Fruit fly (Drosophila melanogaster) whole organism, embryonic: ENCODE measurements around the gene CG11458.

Source experiments
- Antp ChIP-seq: fragments of 200-800 bp; sonication (Bioruptor generic); optimal IDR thresholded peaks from 3 replicates; lab custom pipeline; 2016; ENCODE audit warnings: missing biosample characterization, missing genetic modification characterization
- Bdp1 ChIP-seq: fragments of 200-800 bp; sonication (Bioruptor generic); optimal IDR thresholded peaks from 3 replicates; lab custom pipeline; 2016; ENCODE audit warnings: missing biosample characterization, missing genetic modification characterization
- Bgb ChIP-seq: fragments of 200-800 bp; sonication (Bioruptor generic); IDR thresholded peaks from 2 replicates; pipeline ENCODE4 v1.3.6; 2022; ENCODE audit warnings: missing biosample characterization, missing genetic modification characterization; ENCODE audit not compliant: partially characterized antibody
- CG11247 ChIP-seq: fragments of 200-800 bp; sonication (Bioruptor generic); IDR thresholded peaks from 2 replicates; pipeline ENCODE4 v1.3.6; 2022; ENCODE audit warnings: missing biosample characterization, missing genetic modification characterization
- CG11398 ChIP-seq: fragments of 200-800 bp; sonication (Bioruptor generic); optimal IDR thresholded peaks from 2 replicates; lab custom pipeline; 2016; ENCODE audit warnings: missing biosample characterization, missing genetic modification characterization
- CG11504 ChIP-seq: fragments of 200-800 bp; sonication (Bioruptor generic); optimal IDR thresholded peaks from 3 replicates; lab custom pipeline; 2019; ENCODE audit warnings: missing biosample characterization, mild to moderate bottlenecking, missing genetic modification characterization, moderate library complexity
- CG11696 ChIP-seq: fragments of 200-800 bp; sonication (Bioruptor generic); IDR thresholded peaks from 2 replicates; pipeline ENCODE4 v1.3.6; 2022; ENCODE audit warnings: missing biosample characterization, missing genetic modification characterization
- CG12155 ChIP-seq: fragments of 200-800 bp; sonication (Bioruptor generic); optimal IDR thresholded peaks from 3 replicates; lab custom pipeline; 2016; ENCODE audit warnings: missing biosample characterization, missing genetic modification characterization
- CG13287 ChIP-seq: fragments of 200-800 bp; sonication (Bioruptor generic); IDR thresholded peaks from 2 replicates; pipeline ENCODE4 v1.3.6; 2022; ENCODE audit warnings: missing biosample characterization, missing genetic modification characterization; ENCODE audit not compliant: partially characterized antibody
- CG13624 ChIP-seq: fragments of 200-800 bp; sonication (Bioruptor generic); optimal IDR thresholded peaks from 2 replicates; lab custom pipeline; 2016; ENCODE audit warnings: missing biosample characterization, missing genetic modification characterization
- CG15073 ChIP-seq: fragments of 200-800 bp; sonication (Bioruptor generic); optimal IDR thresholded peaks from 2 replicates; lab custom pipeline; 2016; ENCODE audit warnings: missing biosample characterization, missing genetic modification characterization
- CG17359 ChIP-seq: fragments of 200-800 bp; sonication (Bioruptor generic); optimal IDR thresholded peaks from 3 replicates; lab custom pipeline; 2018; ENCODE audit warnings: missing biosample characterization, mild to moderate bottlenecking, missing genetic modification characterization, moderate library complexity
- CG17568 ChIP-seq: fragments of 200-800 bp; sonication (Bioruptor generic); optimal IDR thresholded peaks from 2 replicates; lab custom pipeline; 2018; ENCODE audit warnings: missing biosample characterization, mild to moderate bottlenecking, missing genetic modification characterization, moderate library complexity
- CG3838 ChIP-seq: fragments of 200-800 bp; sonication (Bioruptor generic); optimal IDR thresholded peaks from 3 replicates; lab custom pipeline; 2016; ENCODE audit warnings: missing biosample characterization, missing genetic modification characterization
- CG43689 ChIP-seq: fragments of 200-800 bp; sonication (Bioruptor generic); IDR thresholded peaks from 2 replicates; pipeline ENCODE4 v1.3.6; 2022; ENCODE audit warnings: missing biosample characterization, missing genetic modification characterization
- CG4617 ChIP-seq: fragments of 200-800 bp; sonication (Bioruptor generic); optimal IDR thresholded peaks from 3 replicates; lab custom pipeline; 2016; ENCODE audit warnings: missing biosample characterization, missing genetic modification characterization, borderline replicate concordance
- CG7556 ChIP-seq: fragments of 200-800 bp; sonication (Bioruptor generic); optimal IDR thresholded peaks from 2 replicates; lab custom pipeline; 2017; ENCODE audit warnings: missing biosample characterization, mild to moderate bottlenecking, missing genetic modification characterization
- CG7786 ChIP-seq: fragments of 200-800 bp; sonication (Bioruptor generic); optimal IDR thresholded peaks from 2 replicates; lab custom pipeline; 2016; ENCODE audit warnings: missing biosample characterization, missing genetic modification characterization
- CG7839 ChIP-seq: fragments of 200-800 bp; sonication (Bioruptor generic); optimal IDR thresholded peaks from 3 replicates; lab custom pipeline; 2018; ENCODE audit warnings: missing biosample characterization, mild to moderate bottlenecking, missing genetic modification characterization, moderate library complexity
- CG7928 ChIP-seq: fragments of 200-800 bp; sonication (Bioruptor generic); optimal IDR thresholded peaks from 2 replicates; lab custom pipeline; 2017; ENCODE audit warnings: missing biosample characterization, mild to moderate bottlenecking, missing genetic modification characterization
- CG8281 ChIP-seq: fragments of 200-800 bp; sonication (Bioruptor generic); optimal IDR thresholded peaks from 2 replicates; lab custom pipeline; 2018; ENCODE audit warnings: missing biosample characterization, mild to moderate bottlenecking, missing genetic modification characterization, moderate library complexity
- CG8944 ChIP-seq: fragments of 200-800 bp; sonication (Bioruptor generic); optimal IDR thresholded peaks from 3 replicates; lab custom pipeline; 2016; ENCODE audit warnings: missing biosample characterization, missing genetic modification characterization
- CkIIα-i1 ChIP-seq: fragments of 200-800 bp; sonication (Bioruptor generic); IDR thresholded peaks from 2 replicates; pipeline ENCODE4 v1.3.6; 2022; ENCODE audit warnings: missing biosample characterization, missing genetic modification characterization
- D19B ChIP-seq: fragments of 200-800 bp; sonication (Bioruptor generic); optimal IDR thresholded peaks from 2 replicates; lab custom pipeline; 2017; ENCODE audit warnings: missing biosample characterization, mild to moderate bottlenecking, missing genetic modification characterization
- Eip74EF ChIP-seq, 2 experiments: fragments of 200-800 bp in 1 of 2; fragments of >200 bp in 1 of 2; sonication (Bioruptor generic) in 1 of 2; optimal IDR thresholded peaks; 2 replicates each; lab custom pipeline; 2017 to 2019; ENCODE audit warnings: missing biosample characterization in 2 of 2, missing genetic modification characterization in 2 of 2, mild to moderate bottlenecking in 1 of 2, moderate library complexity in 1 of 2
- Ets65A ChIP-seq: fragments of 200-800 bp; sonication (Bioruptor generic); peaks from one replicate; lab custom pipeline; 2016; ENCODE audit warnings: missing biosample characterization, missing genetic modification characterization
- GATAe ChIP-seq: fragments of 200-800 bp; sonication (Bioruptor generic); conservative IDR thresholded peaks from 2 replicates; pipeline ENCODE4 v1.3.6; 2022; ENCODE audit warnings: missing biosample characterization, missing genetic modification characterization
- HLH3B ChIP-seq: fragments of 200-800 bp; sonication (Bioruptor generic); IDR thresholded peaks from 2 replicates; pipeline ENCODE4 v1.3.6; 2022; ENCODE audit warnings: missing biosample characterization, missing genetic modification characterization
- HLH54F ChIP-seq: fragments of 200-800 bp; sonication (Bioruptor generic); optimal IDR thresholded peaks from 3 replicates; lab custom pipeline; 2016; ENCODE audit warnings: missing biosample characterization, missing genetic modification characterization
- Med ChIP-seq: fragments of 200-800 bp; sonication (Bioruptor generic); peaks from one replicate; lab custom pipeline; 2016; ENCODE audit warnings: missing biosample characterization, missing genetic modification characterization, mild to moderate bottlenecking, inconsistent platforms, moderate library complexity
- NK7.1 ChIP-seq: fragments of 200-800 bp; sonication (Bioruptor generic); optimal IDR thresholded peaks from 3 replicates; lab custom pipeline; 2016; ENCODE audit warnings: missing biosample characterization, missing genetic modification characterization
- Sry-β ChIP-seq: fragments of 200-800 bp; sonication (Bioruptor generic); optimal IDR thresholded peaks from 2 replicates; lab custom pipeline; 2018; ENCODE audit warnings: missing biosample characterization, mild to moderate bottlenecking, missing genetic modification characterization, moderate library complexity
- bbx ChIP-seq: fragments of 200-800 bp; sonication (Bioruptor generic); IDR thresholded peaks from 2 replicates; pipeline ENCODE4 v1.3.6; 2022; ENCODE audit warnings: missing biosample characterization, missing genetic modification characterization; ENCODE audit not compliant: partially characterized antibody
- exex ChIP-seq: fragments of 200-800 bp; sonication (Bioruptor generic); optimal IDR thresholded peaks from 4 replicates; lab custom pipeline; 2018; ENCODE audit warnings: missing biosample characterization, mild to moderate bottlenecking, missing genetic modification characterization, moderate library complexity
- fu2 ChIP-seq: fragments of 200-800 bp; sonication (Bioruptor generic); optimal IDR thresholded peaks from 2 replicates; lab custom pipeline; 2016; ENCODE audit warnings: missing biosample characterization, missing genetic modification characterization
- gem ChIP-seq: fragments of 200-800 bp; sonication (Bioruptor generic); optimal IDR thresholded peaks from 2 replicates; lab custom pipeline; 2019; ENCODE audit warnings: missing biosample characterization, mild to moderate bottlenecking, missing genetic modification characterization, moderate library complexity
- ham ChIP-seq: fragments of 200-800 bp; sonication (Bioruptor generic); IDR thresholded peaks from 2 replicates; pipeline ENCODE4 v1.3.6; 2022; ENCODE audit warnings: missing biosample characterization, missing genetic modification characterization
- kah ChIP-seq: fragments of 200-800 bp; sonication (Bioruptor generic); optimal IDR thresholded peaks from 2 replicates; lab custom pipeline; 2018; ENCODE audit warnings: missing biosample characterization, mild to moderate bottlenecking, missing genetic modification characterization
- lab ChIP-seq: fragments of 200-800 bp; sonication (Bioruptor generic); optimal IDR thresholded peaks from 3 replicates; lab custom pipeline; 2017; ENCODE audit warnings: missing biosample characterization, missing genetic modification characterization, mild to moderate bottlenecking, moderate library complexity, missing genetic modification reagents
- mirr ChIP-seq: fragments of 200-800 bp; sonication (Bioruptor generic); optimal IDR thresholded peaks from 3 replicates; lab custom pipeline; 2018; ENCODE audit warnings: missing biosample characterization, mild to moderate bottlenecking, missing genetic modification characterization
- mld ChIP-seq: fragments of 200-800 bp; sonication (Bioruptor generic); IDR thresholded peaks from 3 replicates; pipeline ENCODE4 v1.3.6; 2022; ENCODE audit warnings: missing biosample characterization, missing genetic modification characterization; ENCODE audit not compliant: partially characterized antibody
- psq ChIP-seq: fragments of 200-800 bp; sonication (Bioruptor generic); optimal IDR thresholded peaks from 2 replicates; lab custom pipeline; 2017; ENCODE audit warnings: missing biosample characterization, missing genetic modification characterization
- row ChIP-seq: fragments of 200-800 bp; sonication (Bioruptor generic); IDR thresholded peaks from 3 replicates; pipeline ENCODE4 v1.3.6; 2022; ENCODE audit warnings: missing biosample characterization, missing genetic modification characterization
- sens ChIP-seq: fragments of 200-800 bp; sonication (Bioruptor generic); peaks from one replicate; lab custom pipeline; 2016; ENCODE audit warnings: missing biosample characterization, missing genetic modification characterization
- seq ChIP-seq: fragments of 200-800 bp; sonication (Bioruptor generic); IDR thresholded peaks from 2 replicates; pipeline ENCODE4 v1.3.6; 2022; ENCODE audit warnings: missing biosample characterization, missing genetic modification characterization
- sob ChIP-seq: fragments of 200-800 bp; sonication (Bioruptor generic); IDR thresholded peaks from 2 replicates; pipeline ENCODE4 v1.3.6; 2022; ENCODE audit warnings: missing biosample characterization, missing genetic modification characterization
- sr ChIP-seq: fragments of 200-800 bp; sonication (Bioruptor generic); IDR thresholded peaks from 3 replicates; pipeline ENCODE4 v1.3.6; 2022; ENCODE audit warnings: missing biosample characterization, missing genetic modification characterization
- tio ChIP-seq: fragments of 200-800 bp; sonication (Bioruptor generic); optimal IDR thresholded peaks from 2 replicates; lab custom pipeline; 2017; ENCODE audit warnings: missing biosample characterization, missing genetic modification characterization, inconsistent platforms
- yki ChIP-seq: fragments of >200 bp; optimal IDR thresholded peaks from 3 replicates; lab custom pipeline; 2018

CG11458 gene

DNA sequence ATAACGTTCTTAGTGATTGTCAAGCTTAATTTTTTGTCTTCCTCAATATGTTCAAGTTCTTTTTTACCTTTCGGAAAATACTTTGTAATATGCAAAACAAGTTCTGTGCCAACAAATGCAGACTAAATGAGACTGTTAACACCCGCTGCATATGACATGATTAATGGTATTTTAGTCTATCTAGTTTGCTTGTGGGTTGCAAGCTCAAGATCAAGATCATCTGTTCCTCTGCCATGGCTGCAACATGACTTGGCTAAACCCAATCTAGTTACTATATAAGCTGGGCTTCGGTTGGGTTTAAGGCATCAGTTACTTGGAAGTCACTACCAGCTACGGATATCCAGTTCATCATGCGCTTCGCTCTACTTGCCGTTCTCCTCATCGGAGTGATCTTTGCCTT lies at the start of gene CG11458:
Gene CG11458, plus strand, starts transcription at position 301 of the 400 bp plus-strand sequence.
- TF ChIP-seq Ets65A (GFP tag; lab: Kevin White, UChicago) (peak; percentile 23), sob (GFP tag; lab: Robert Waterston, UW) (no peak)

DNA sequence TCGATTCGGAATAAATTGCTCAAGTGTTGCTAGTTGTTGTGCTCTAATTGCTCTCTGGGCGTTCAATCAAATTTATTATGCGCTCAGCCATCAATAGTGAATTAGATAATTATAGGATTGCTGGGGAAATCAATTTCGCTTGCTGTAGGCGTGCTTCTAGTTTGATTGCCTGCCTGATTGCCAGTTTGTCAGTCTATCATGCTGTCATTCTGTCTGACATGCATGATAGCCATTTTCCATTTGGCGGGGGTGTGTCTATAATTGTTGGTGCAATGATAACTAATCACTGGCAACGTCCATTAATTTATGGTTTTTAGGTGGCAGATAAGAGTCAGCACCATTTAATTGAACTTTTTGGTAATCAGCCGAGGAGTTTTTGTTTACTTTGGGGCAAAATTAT lies 48.0 kb upstream of the CG11458 start:
- TF ChIP-seq CG8281 (peak; percentile 97), Antp (no peak), CG11247 (GFP tag; lab: Robert Waterston, UW) (no peak), lab (GFP tag; lab: Kevin White, UChicago) (peak; percentile 25), sr (no peak), exex (tag; lab: Kevin White, UChicago) (peak; percentile 43), mirr (GFP tag; lab: Kevin White, UChicago) (peak; percentile 20), GATAe (no peak)

DNA sequence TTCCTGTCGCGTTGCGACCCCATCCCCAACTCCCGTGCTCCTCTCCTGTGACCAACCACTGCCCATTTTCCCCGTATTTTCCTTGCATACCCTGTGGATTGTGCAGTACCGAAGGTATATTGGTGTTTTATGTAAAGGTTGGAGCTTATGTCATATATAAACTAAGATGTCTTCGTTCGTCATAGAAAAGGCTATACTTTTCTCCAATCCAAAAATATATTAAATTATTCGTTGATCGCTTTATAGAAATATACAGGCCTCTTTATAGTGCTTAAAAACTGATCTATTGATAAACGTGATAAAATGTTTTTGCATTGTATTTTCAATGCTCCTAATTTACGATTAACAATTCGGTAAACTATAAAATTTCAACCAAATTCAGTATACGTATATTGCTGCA lies 36.6 kb upstream of the CG11458 start:
- TF ChIP-seq CG17568 (GFP tag; lab: Kevin White, UChicago) (no peak), Bdp1 (no peak), fu2 (GFP tag; lab: Kevin White, UChicago) (no peak), CG8944 (GFP tag; lab: Kevin White, UChicago) (no peak), CG4617 (GFP tag; lab: Kevin White, UChicago) (no peak), CG11398 (no peak), CG11696 (GFP tag; lab: Robert Waterston, UW) (no peak), D19B (GFP tag; lab: Kevin White, UChicago) (peak; percentile 65), HLH3B (GFP tag; lab: Robert Waterston, UW) (no peak), Eip74EF (GFP tag; optimal IDR thresholded peaks at IDR 0.05; lab: Kevin White, UChicago) (no peak), CkIIα-i1 (GFP tag; lab: Robert Waterston, UW) (no peak), CG17359 (no peak), CG7786 (GFP tag; lab: Kevin White, UChicago) (no peak), CG12155 (GFP tag; lab: Kevin White, UChicago) (no peak), CG15073 (GFP tag; lab: Kevin White, UChicago) (no peak), sens (GFP tag; lab: Kevin White, UChicago) (peak; percentile 60), CG11504 (tag; lab: Kevin White, UChicago) (peak; percentile 29), CG3838 (no peak), row (GFP tag; lab: Robert Waterston, UW) (0 out of 3 replicates have a peak, but pooled peaks have one; percentile 20), CG7839 (no peak), gem (tag; lab: Kevin White, UChicago) (peak; percentile 20), lab (GFP tag; lab: Kevin White, UChicago) (peak; percentile 2), CG13624 (GFP tag; lab: Kevin White, UChicago) (no peak), CG43689 (no peak), CG7928 (GFP tag; lab: Kevin White, UChicago) (no peak), HLH54F (no peak), CG13287 (GFP tag; lab: Robert Waterston, UW) (no peak), seq (GFP tag; lab: Robert Waterston, UW) (no peak), Ets65A (GFP tag; lab: Kevin White, UChicago) (no peak), tio (GFP tag; lab: Kevin White, UChicago) (no peak), Bgb (GFP tag; lab: Robert Waterston, UW) (no peak), mld (GFP tag; lab: Robert Waterston, UW) (no peak), ham (GFP tag; lab: Robert Waterston, UW) (no peak), NK7.1 (no peak), kah (GFP tag; lab: Kevin White, UChicago) (no peak), CG7556 (GFP tag; lab: Kevin White, UChicago) (no peak), Med (no peak), bbx (GFP tag; lab: Robert Waterston, UW) (no peak), yki (lab: Kevin White, UChicago) (no peak), psq (GFP tag; lab: Kevin White, UChicago) (no peak), Sry-β (GFP tag; lab: Kevin White, UChicago) (no peak)
